Fruit fly (Drosophila melanogaster) whole organism, embryonic: ENCODE results near the gene Tbca.

ENCODE experiments used
- Adf1 ChIP-seq: fragments of 200-800 bp; sonication (Bioruptor generic); IDR thresholded peaks from 2 replicates; pipeline ENCODE4 v1.3.6; 2022; ENCODE audit warnings: missing biosample characterization, missing genetic modification characterization
- Aef1 ChIP-seq: fragments of 200-800 bp; sonication (Bioruptor generic); IDR thresholded peaks from 3 replicates; pipeline ENCODE4 v1.3.6; 2022; ENCODE audit warnings: missing biosample characterization, missing genetic modification characterization
- CG10267 ChIP-seq: fragments of 200-800 bp; sonication (Bioruptor generic); optimal IDR thresholded peaks from 2 replicates; lab custom pipeline; 2018; ENCODE audit warnings: missing biosample characterization, mild to moderate bottlenecking, missing genetic modification characterization, moderate library complexity
- CG10543 ChIP-seq: fragments of 200-800 bp; sonication (Bioruptor generic); optimal IDR thresholded peaks from 3 replicates; lab custom pipeline; 2017; ENCODE audit warnings: missing biosample characterization, mild to moderate bottlenecking, missing genetic modification characterization, moderate library complexity
- CG11504 ChIP-seq: fragments of 200-800 bp; sonication (Bioruptor generic); optimal IDR thresholded peaks from 3 replicates; lab custom pipeline; 2019; ENCODE audit warnings: missing biosample characterization, mild to moderate bottlenecking, missing genetic modification characterization, moderate library complexity
- CG11723 ChIP-seq: fragments of 200-800 bp; sonication (Bioruptor generic); optimal IDR thresholded peaks from 2 replicates; lab custom pipeline; 2017; ENCODE audit warnings: missing biosample characterization, mild to moderate bottlenecking, missing genetic modification characterization
- CG12236 ChIP-seq: fragments of 200-800 bp; sonication (Bioruptor generic); optimal IDR thresholded peaks from 2 replicates; lab custom pipeline; 2016; ENCODE audit warnings: missing biosample characterization, missing genetic modification characterization
- CG12769 ChIP-seq: fragments of 200-800 bp; sonication (Bioruptor generic); optimal IDR thresholded peaks from 2 replicates; lab custom pipeline; 2019; ENCODE audit warnings: missing biosample characterization, mild to moderate bottlenecking, missing genetic modification characterization, moderate library complexity
- CG16779 ChIP-seq: fragments of 200-800 bp; sonication (Bioruptor generic); IDR thresholded peaks from 2 replicates; pipeline ENCODE4 v1.3.6; 2022; ENCODE audit warnings: missing biosample characterization, missing genetic modification characterization
- CG17359 ChIP-seq: fragments of 200-800 bp; sonication (Bioruptor generic); optimal IDR thresholded peaks from 3 replicates; lab custom pipeline; 2018; ENCODE audit warnings: missing biosample characterization, mild to moderate bottlenecking, missing genetic modification characterization, moderate library complexity
- CG18262 ChIP-seq: fragments of 200-800 bp; optimal IDR thresholded peaks from 3 replicates; lab custom pipeline; 2019; ENCODE audit warnings: missing biosample characterization, mild to moderate bottlenecking, missing genetic modification characterization, moderate library complexity
- CG18599 ChIP-seq: fragments of 200-800 bp; sonication (Bioruptor generic); optimal IDR thresholded peaks from 3 replicates; lab custom pipeline; 2017; ENCODE audit warnings: missing biosample characterization, missing genetic modification characterization, mild to moderate bottlenecking, moderate library complexity, missing genetic modification reagents
- CG2120 ChIP-seq: fragments of 200-800 bp; sonication (Bioruptor generic); optimal IDR thresholded peaks from 3 replicates; lab custom pipeline; 2016; ENCODE audit warnings: missing biosample characterization, missing genetic modification characterization
- CG2678 ChIP-seq: fragments of 200-800 bp; sonication (Bioruptor generic); optimal IDR thresholded peaks from 3 replicates; lab custom pipeline; 2019; ENCODE audit warnings: missing biosample characterization, mild to moderate bottlenecking, missing genetic modification characterization, moderate library complexity
- CG4730 ChIP-seq: fragments of 200-800 bp; sonication (Bioruptor generic); IDR thresholded peaks from 2 replicates; pipeline ENCODE4 v1.3.6; 2022; ENCODE audit warnings: missing biosample characterization, missing genetic modification characterization
- CG4820 ChIP-seq: fragments of 200-800 bp; sonication (Bioruptor generic); optimal IDR thresholded peaks from 3 replicates; lab custom pipeline; 2016; ENCODE audit warnings: missing biosample characterization, missing genetic modification characterization
- CG5245 ChIP-seq: fragments of 200-800 bp; sonication (Bioruptor generic); optimal IDR thresholded peaks from 3 replicates; lab custom pipeline; 2016; ENCODE audit warnings: missing biosample characterization, missing genetic modification characterization
- CG6175 ChIP-seq: fragments of 200-800 bp; sonication (Bioruptor generic); IDR thresholded peaks from 3 replicates; pipeline ENCODE4 v1.3.6; 2022; ENCODE audit warnings: missing biosample characterization, missing genetic modification characterization
- CG7928 ChIP-seq: fragments of 200-800 bp; sonication (Bioruptor generic); optimal IDR thresholded peaks from 2 replicates; lab custom pipeline; 2017; ENCODE audit warnings: missing biosample characterization, mild to moderate bottlenecking, missing genetic modification characterization
- CG9727 ChIP-seq: fragments of 200-800 bp; sonication (Bioruptor generic); optimal IDR thresholded peaks from 3 replicates; lab custom pipeline; 2017; ENCODE audit warnings: missing biosample characterization, mild to moderate bottlenecking, missing genetic modification characterization
- Camta ChIP-seq: fragments of 200-800 bp; sonication (Bioruptor generic); optimal IDR thresholded peaks from 2 replicates; lab custom pipeline; 2016; ENCODE audit warnings: missing biosample characterization, missing genetic modification characterization
- CoRest ChIP-seq: fragments of 200-800 bp; sonication (Bioruptor generic); optimal IDR thresholded peaks from 3 replicates; lab custom pipeline; 2018; ENCODE audit warnings: missing biosample characterization, mild to moderate bottlenecking, missing genetic modification characterization, moderate library complexity
- D19A ChIP-seq: fragments of 200-800 bp; optimal IDR thresholded peaks from 3 replicates; lab custom pipeline; 2019; ENCODE audit warnings: missing biosample characterization, mild to moderate bottlenecking, missing genetic modification characterization, moderate library complexity
- Deaf1 ChIP-seq: fragments of 200-800 bp; optimal IDR thresholded peaks from 3 replicates; lab custom pipeline; 2019; ENCODE audit warnings: missing biosample characterization, mild to moderate bottlenecking, missing genetic modification characterization, moderate library complexity
- Dip3 ChIP-seq: fragments of 200-800 bp; sonication (Bioruptor generic); optimal IDR thresholded peaks from 3 replicates; lab custom pipeline; 2016; ENCODE audit warnings: missing biosample characterization, missing genetic modification characterization
- Hmx ChIP-seq: fragments of 200-800 bp; sonication (Bioruptor generic); optimal IDR thresholded peaks from 2 replicates; lab custom pipeline; 2016; ENCODE audit warnings: missing biosample characterization, missing genetic modification characterization
- Lim3 ChIP-seq: fragments of 200-800 bp; sonication (Bioruptor generic); IDR thresholded peaks from 2 replicates; pipeline ENCODE4 v1.3.6; 2022; ENCODE audit warnings: missing biosample characterization, missing genetic modification characterization
- Myb ChIP-seq: fragments of 200-800 bp; sonication (Bioruptor generic); optimal IDR thresholded peaks from 2 replicates; lab custom pipeline; 2016; ENCODE audit warnings: missing biosample characterization, missing genetic modification characterization
- Rfx ChIP-seq: fragments of 200-800 bp; sonication (Bioruptor generic); IDR thresholded peaks from 2 replicates; pipeline ENCODE4 v1.3.6; 2022; ENCODE audit warnings: missing biosample characterization, missing genetic modification characterization
- Side ChIP-seq: fragments of 200-800 bp; sonication (Bioruptor generic); optimal IDR thresholded peaks from 2 replicates; lab custom pipeline; 2016; ENCODE audit warnings: missing biosample characterization, missing genetic modification characterization
- Sry-β ChIP-seq: fragments of 200-800 bp; sonication (Bioruptor generic); optimal IDR thresholded peaks from 2 replicates; lab custom pipeline; 2018; ENCODE audit warnings: missing biosample characterization, mild to moderate bottlenecking, missing genetic modification characterization, moderate library complexity
- Trl ChIP-seq, 3 experiments: fragments of >200 bp in 2 of 3; fragments of 200-800 bp in 1 of 3; sonication (Bioruptor generic) in 1 of 3; optimal IDR thresholded peaks; 2 replicates in 1 of 3; 3 replicates in 2 of 3; lab custom pipeline; 2016 to 2017; ENCODE audit warnings: missing biosample characterization in 1 of 3, missing genetic modification characterization in 1 of 3
- Xbp1 ChIP-seq: fragments of 200-800 bp; sonication (Bioruptor generic); optimal IDR thresholded peaks from 3 replicates; lab custom pipeline; 2016; ENCODE audit warnings: missing biosample characterization, mild to moderate bottlenecking, missing genetic modification characterization
- bsh ChIP-seq, 2 experiments: fragments of 200-800 bp; sonication (Bioruptor generic); optimal IDR thresholded peaks; 2 replicates each; lab custom pipeline; 2017 to 2018; ENCODE audit warnings: mild to moderate bottlenecking in 2 of 2, missing biosample characterization in 2 of 2, missing genetic modification characterization in 2 of 2, moderate library complexity in 1 of 2
- cwo ChIP-seq: fragments of 200-800 bp; sonication (Bioruptor generic); optimal IDR thresholded peaks from 3 replicates; lab custom pipeline; 2017; ENCODE audit warnings: missing biosample characterization, missing genetic modification characterization, mild to moderate bottlenecking, moderate library complexity, missing genetic modification reagents
- dmrt99B ChIP-seq: fragments of 200-800 bp; sonication (Bioruptor generic); optimal IDR thresholded peaks from 2 replicates; lab custom pipeline; 2018; ENCODE audit warnings: missing biosample characterization, mild to moderate bottlenecking, missing genetic modification characterization, moderate library complexity
- exex ChIP-seq: fragments of 200-800 bp; sonication (Bioruptor generic); optimal IDR thresholded peaks from 4 replicates; lab custom pipeline; 2018; ENCODE audit warnings: missing biosample characterization, mild to moderate bottlenecking, missing genetic modification characterization, moderate library complexity
- gem ChIP-seq: fragments of 200-800 bp; sonication (Bioruptor generic); optimal IDR thresholded peaks from 2 replicates; lab custom pipeline; 2019; ENCODE audit warnings: missing biosample characterization, mild to moderate bottlenecking, missing genetic modification characterization, moderate library complexity
- gsb ChIP-seq: fragments of 200-800 bp; sonication (Bioruptor generic); IDR thresholded peaks from 2 replicates; pipeline ENCODE4 v1.3.6; 2022; ENCODE audit warnings: missing biosample characterization, missing genetic modification characterization
- ind ChIP-seq: fragments of 200-800 bp; sonication (Bioruptor generic); optimal IDR thresholded peaks from 3 replicates; lab custom pipeline; 2016; ENCODE audit warnings: missing biosample characterization, missing genetic modification characterization
- lilli ChIP-seq: fragments of 200-800 bp; sonication (Bioruptor generic); optimal IDR thresholded peaks from 3 replicates; lab custom pipeline; 2016; ENCODE audit warnings: missing biosample characterization, missing genetic modification characterization
- lmd ChIP-seq: fragments of 200-800 bp; sonication (Bioruptor generic); IDR thresholded peaks from 2 replicates; pipeline ENCODE4 v1.3.6; 2022; ENCODE audit warnings: missing biosample characterization, missing genetic modification characterization
- peb ChIP-seq: fragments of 200-800 bp; sonication (Bioruptor generic); IDR thresholded peaks from 2 replicates; pipeline ENCODE4 v1.3.6; 2022; ENCODE audit warnings: missing biosample characterization, missing genetic modification characterization
- prd ChIP-seq, 3 experiments: fragments of >200 bp in 2 of 3; fragments of 200-800 bp in 1 of 3; sonication (Bioruptor generic) in 1 of 3; optimal IDR thresholded peaks in 2 of 3; IDR thresholded peaks in 1 of 3; 2 replicates in 2 of 3; 3 replicates in 1 of 3; pipeline versions ENCODE4 v1.3.6 to Lab custom; 2017 to 2022; ENCODE audit warnings: missing biosample characterization in 1 of 3, missing genetic modification characterization in 1 of 3
- sd ChIP-seq: fragments of 200-800 bp; sonication (Bioruptor generic); optimal IDR thresholded peaks from 3 replicates; lab custom pipeline; 2018; ENCODE audit warnings: missing biosample characterization, mild to moderate bottlenecking, missing genetic modification characterization, moderate library complexity
- sisA ChIP-seq: fragments of 200-800 bp; sonication (Bioruptor generic); IDR thresholded peaks from 2 replicates; pipeline ENCODE4 v1.3.6; 2022; ENCODE audit warnings: missing biosample characterization, missing genetic modification characterization
- unpg ChIP-seq: fragments of 200-800 bp; sonication (Bioruptor generic); optimal IDR thresholded peaks from 3 replicates; lab custom pipeline; 2018; ENCODE audit warnings: missing biosample characterization, mild to moderate bottlenecking, missing genetic modification characterization, moderate library complexity
- z ChIP-seq: fragments of 200-800 bp; sonication (Bioruptor generic); IDR thresholded peaks from 3 replicates; pipeline ENCODE4 v1.3.6; 2022; ENCODE audit warnings: missing biosample characterization, missing genetic modification characterization

The Tbca gene

DNA sequence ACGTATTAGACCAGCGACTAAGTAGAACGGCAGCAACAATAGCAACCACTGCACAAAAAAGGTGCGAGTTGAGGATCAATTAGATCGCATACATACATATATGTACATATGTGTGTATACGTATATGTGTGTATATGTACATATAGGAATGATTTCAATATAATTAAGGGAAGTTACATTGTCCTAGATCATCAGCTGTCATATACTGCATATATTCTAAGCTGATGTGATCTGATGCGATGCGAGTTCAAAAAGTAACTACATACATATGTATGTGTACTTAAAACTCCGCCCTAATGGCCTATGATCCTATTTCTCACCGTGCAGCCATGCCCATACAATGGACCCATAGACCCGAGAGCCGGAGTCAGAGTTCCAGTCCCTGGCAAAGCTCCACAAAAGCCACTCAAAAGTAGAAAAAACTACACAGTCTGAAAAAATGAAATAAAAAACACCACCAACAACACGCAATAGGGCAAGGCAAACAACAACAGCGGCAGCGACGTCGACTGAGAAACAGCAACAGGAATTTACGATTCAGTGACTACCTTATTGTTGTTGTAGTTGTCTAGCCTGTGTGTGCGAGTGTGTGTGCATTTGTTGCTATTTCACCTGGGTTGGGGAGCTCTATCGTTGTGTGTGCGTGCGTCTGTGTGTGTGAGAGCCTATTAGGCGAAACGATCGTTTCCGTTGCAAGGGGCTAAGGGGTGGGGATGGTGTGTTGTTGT, 19.9 kb upstream of the Tbca start (continued):
- TF ChIP-seq CG7928 (GFP tag; lab: Kevin White, UChicago) (no peak), CG17359 (peak; percentile 3), bsh (GFP tag; optimal IDR thresholded peaks at IDR 0.05; lab: Kevin White, UChicago) (peak; percentile 27 to 59), CG10267 (tag; lab: Kevin White, UChicago) (peak; percentile 2), gsb (GFP tag; lab: Robert Waterston, UW) (no peak), Hmx (GFP tag; lab: Kevin White, UChicago) (no peak), gem (tag; lab: Kevin White, UChicago) (peak; percentile 54), CG4820 (peak; percentile 15), Rfx (GFP tag; lab: Robert Waterston, UW) (peak; percentile 29; the same call in 1 of the 2 replicates), CG2120 (GFP tag; lab: Kevin White, UChicago) (peak; percentile 22), CG10543 (GFP tag; lab: Kevin White, UChicago) (no peak), peb (GFP tag; lab: Robert Waterston, UW) (0 out of 2 replicates have a peak, but pooled peaks have one; percentile 6), Side (peak; percentile 9), CG6175 (GFP tag; lab: Robert Waterston, UW) (0 out of 3 replicates have a peak, but pooled peaks have one; percentile 14), Sry-β (GFP tag; lab: Kevin White, UChicago) (no peak), CG5245 (no peak), Aef1 (GFP tag; lab: Robert Waterston, UW) (peak; percentile 39; the same call in 1 of the 3 replicates), CoRest (peak; percentile 11), ind (no peak), lilli (GFP tag; lab: Kevin White, UChicago) (peak; percentile 9), CG11723 (GFP tag; lab: Kevin White, UChicago) (peak; percentile 26), z (GFP tag; lab: Robert Waterston, UW) (0 out of 3 replicates have a peak, but pooled peaks have one; percentile 32), prd (optimal IDR thresholded peaks at IDR 0.05; lab: Kevin White, UChicago) (no peak), prd (GFP tag; IDR thresholded peaks at IDR 0.05; lab: Robert Waterston, UW) (peak; percentile 36; the same call in 1 of the 3 replicates), dmrt99B (tag; lab: Kevin White, UChicago) (peak; percentile 21), CG12236 (no peak), CG12769 (no peak), Trl (optimal IDR thresholded peaks at IDR 0.05; lab: Kevin White, UChicago) (peak in 1 of 2 experiments; percentile 24), Trl (GFP tag; optimal IDR thresholded peaks at IDR 0.05; lab: Kevin White, UChicago) (no peak), CG16779 (GFP tag; lab: Robert Waterston, UW) (no peak), Lim3 (GFP tag; lab: Robert Waterston, UW) (no peak), Xbp1 (peak; percentile 7), unpg (GFP tag; lab: Kevin White, UChicago) (peak; percentile 4), Camta (peak; percentile 29), CG9727 (GFP tag; lab: Kevin White, UChicago) (peak; percentile 46), Dip3 (no peak), lmd (GFP tag; lab: Robert Waterston, UW) (0 out of 2 replicates have a peak, but pooled peaks have one; percentile 30), CG18599 (GFP tag; lab: Kevin White, UChicago) (peak; percentile 27), D19A (peak; percentile 11), exex (tag; lab: Kevin White, UChicago) (no peak), sd (tag; lab: Kevin White, UChicago) (peak; percentile 78), Myb (GFP tag; lab: Kevin White, UChicago) (no peak), CG4730 (GFP tag; lab: Robert Waterston, UW) (no peak), CG2678 (peak; percentile 54), CG11504 (peak; percentile 54), Deaf1 (tag; lab: Kevin White, UChicago) (peak; percentile 53), CG18262 (tag; lab: Kevin White, UChicago) (peak; percentile 52), cwo (peak; percentile 3), sisA (GFP tag; lab: Robert Waterston, UW) (0 out of 2 replicates have a peak, but pooled peaks have one; percentile 20), Adf1 (GFP tag; lab: Robert Waterston, UW) (peak; percentile 84)
